Worm (Caenorhabditis elegans) whole organism, dauer: Measurements from ENCODE around the gene scl-2.

Experiments used
- unc-62 ChIP-seq: sonication (generic microtip); optimal IDR thresholded peaks from 2 replicates; lab custom pipeline; 2017; ENCODE audit warnings: missing biosample characterization, missing genetic modification reagents, missing genetic modification characterization

The scl-2 gene

ce11 chrIV:13029674-13030466 is 27.6 kb upstream of the scl-2 start:
- no peak for TF ChIP-seq unc-62 (GFP tag; lab: Kevin White, UChicago)

- TF ChIP-seq unc-62 (GFP tag; lab: Kevin White, UChicago): no peak
Observed at ce11 chrIV:13030467-13031299, 26.8 kb upstream of the scl-2 start.

- TF ChIP-seq unc-62 (GFP tag; lab: Kevin White, UChicago): no peak
Observed at ce11 chrIV:13032153-13032552, 25.4 kb upstream of the scl-2 start.

- TF ChIP-seq unc-62 (GFP tag; lab: Kevin White, UChicago): no peak
Observed at ce11 chrIV:13033516-13033915, 24.0 kb upstream of the scl-2 start.

- TF ChIP-seq unc-62 (GFP tag; lab: Kevin White, UChicago): no peak
Observed at ce11 chrIV:13035302-13035701, 22.2 kb upstream of the scl-2 start.

- no peak for TF ChIP-seq unc-62 (GFP tag; lab: Kevin White, UChicago)
Observed at ce11 chrIV:13036835-13037234, 20.7 kb upstream of the scl-2 start.

- no peak for TF ChIP-seq unc-62 (GFP tag; lab: Kevin White, UChicago)
Observed at ce11 chrIV:13038888-13039287, 18.6 kb upstream of the scl-2 start, which contains the start of gene F49E11.2. Gene F49E11.2, minus strand, starts transcription at chrIV:13038988.

ce11 chrIV:13041486-13041885 is 16.0 kb upstream of the scl-2 start:
- no peak for TF ChIP-seq unc-62 (GFP tag; lab: Kevin White, UChicago)

- TF ChIP-seq unc-62 (GFP tag; lab: Kevin White, UChicago): no peak
Observed at ce11 chrIV:13042091-13042490, 15.4 kb upstream of the scl-2 start, which contains the start of gene amt-2. Gene amt-2, plus strand, starts transcription at chrIV:13042391.

ce11 chrIV:13044980-13045379 is 12.5 kb upstream of the scl-2 start:
- TF ChIP-seq unc-62 (GFP tag; lab: Kevin White, UChicago): no peak

ce11 chrIV:13046848-13047247 is 10.7 kb upstream of the scl-2 start, which contains the start of gene scl-9:
Gene scl-9, plus strand, starts transcription at chrIV:13047148.
- no peak for TF ChIP-seq unc-62 (GFP tag; lab: Kevin White, UChicago)

- TF ChIP-seq unc-62 (GFP tag; lab: Kevin White, UChicago): no peak
Observed at ce11 chrIV:13048157-13048556, 9.4 kb upstream of the scl-2 start, which contains the start of gene scl-10. Gene scl-10, plus strand, starts transcription at chrIV:13048457.

- TF ChIP-seq unc-62 (GFP tag; lab: Kevin White, UChicago): no peak
Observed at ce11 chrIV:13051073-13051472, 6.4 kb upstream of the scl-2 start, which contains the start of gene scl-11. Gene scl-11, plus strand, starts transcription at chrIV:13051373.

- no peak for TF ChIP-seq unc-62 (GFP tag; lab: Kevin White, UChicago)
Observed at ce11 chrIV:13052568-13052967, 4.9 kb upstream of the scl-2 start, which contains the start of gene F49E11.7. Gene F49E11.7, plus strand, starts transcription at chrIV:13052868.

ce11 chrIV:13056026-13056425 is 1.5 kb upstream of the scl-2 start, which contains the start of gene scl-1:
Gene scl-1, plus strand, starts transcription at chrIV:13056326.
- TF ChIP-seq unc-62 (GFP tag; lab: Kevin White, UChicago): no peak

ce11 chrIV:13059284-13059683 is 1.8 kb downstream of the scl-2 start, which contains the start of gene scl-3:
Gene scl-3, plus strand, starts transcription at chrIV:13059584.
- no peak for TF ChIP-seq unc-62 (GFP tag; lab: Kevin White, UChicago)
